Worm (Caenorhabditis elegans): ENCODE results near the gene Y75B8A.8.
"Not testable (repeated sequence)": the region's sequence is repeated elsewhere in the genome, so short reads cannot be mapped to it uniquely, and the experiment has no call there.

The Y75B8A.8 gene

DNA sequence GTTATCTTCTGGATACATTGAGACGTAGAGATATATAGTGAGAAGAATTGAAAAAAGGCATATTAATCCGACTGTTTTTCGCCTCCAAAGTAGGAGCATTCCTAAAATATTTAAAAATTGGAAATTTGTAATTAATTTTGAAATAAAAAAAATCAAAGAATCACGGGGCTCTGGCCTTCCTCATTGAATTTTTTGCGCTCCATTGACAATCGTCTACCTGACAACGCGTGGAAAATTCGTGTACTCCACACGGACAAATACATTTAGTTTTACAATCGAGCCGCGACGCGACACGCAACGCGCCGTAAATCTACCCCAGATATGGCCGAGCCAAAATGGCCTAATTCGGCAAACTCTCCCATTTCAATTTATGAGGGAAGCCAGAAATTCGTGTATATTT is 16.6 kb downstream of the Y75B8A.8 start, which contains the start of gene gly-11:
gly-11 (minus strand) TSS at position 101 of the 400 bp plus-strand sequence.
- not testable (repeated sequence) for TF ChIP-seq dao-5, W03F9.2, him-1 (tag; optimal IDR thresholded peaks at IDR 0.05)

- TF ChIP-seq W03F9.2 (tag; optimal IDR thresholded peaks at IDR 0.05) (no peak), him-1 (tag; optimal IDR thresholded peaks at IDR 0.05) (no peak), dao-5 (tag; optimal IDR thresholded peaks at IDR 0.05) (no peak)
These were observed 17.6 kb downstream of the Y75B8A.8 start for ce11 chrIII:12178121-12178520.

- TF ChIP-seq him-1 (tag; optimal IDR thresholded peaks at IDR 0.05) (no peak), dao-5 (tag; optimal IDR thresholded peaks at IDR 0.05) (no peak), W03F9.2 (tag; optimal IDR thresholded peaks at IDR 0.05) (no peak)
These were observed 22.4 kb downstream of the Y75B8A.8 start, which contains the start of gene Y75B8A.10 for ce11 chrIII:12182919-12183318. Gene Y75B8A.10, minus strand, starts transcription at chrIII:12183019.

- TF ChIP-seq dao-5 (tag; optimal IDR thresholded peaks at IDR 0.05) (no peak), him-1 (tag; optimal IDR thresholded peaks at IDR 0.05) (no peak), W03F9.2 (tag; optimal IDR thresholded peaks at IDR 0.05) (no peak)
These were observed 25.6 kb downstream of the Y75B8A.8 start, which contains the start of gene lury-1 for ce11 chrIII:12186111-12186510. Gene lury-1, plus strand, starts transcription at chrIII:12186411.

DNA sequence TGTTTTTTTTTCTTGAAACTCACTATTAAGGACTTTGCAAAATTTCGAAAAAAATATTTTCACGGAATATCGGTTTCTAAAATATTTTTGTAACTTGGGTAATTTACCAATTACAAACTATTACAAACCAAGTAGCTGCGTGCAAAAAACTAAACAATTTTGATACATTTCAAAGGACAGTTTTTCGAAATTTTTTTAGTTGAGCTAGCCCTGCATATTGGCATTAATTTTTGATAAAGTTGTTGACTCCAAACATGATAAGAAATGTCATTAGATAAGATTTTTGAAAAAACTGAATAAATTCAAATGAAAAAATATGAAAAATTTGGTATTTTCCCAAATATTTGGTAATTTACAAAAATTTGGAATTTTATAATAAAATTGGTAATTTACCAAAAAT is 27.7 kb downstream of the Y75B8A.8 start:
- TF ChIP-seq W03F9.2 (tag; optimal IDR thresholded peaks at IDR 0.05): no peak
- TF ChIP-seq him-1 (tag; optimal IDR thresholded peaks at IDR 0.05): no peak
- TF ChIP-seq dao-5 (tag; optimal IDR thresholded peaks at IDR 0.05): no peak

- TF ChIP-seq dao-5 (tag; optimal IDR thresholded peaks at IDR 0.05) (no peak), him-1 (tag; optimal IDR thresholded peaks at IDR 0.05) (no peak), W03F9.2 (tag; optimal IDR thresholded peaks at IDR 0.05) (no peak)
These were observed 33.6 kb downstream of the Y75B8A.8 start, which contains the start of gene Y75B8A.44 for ce11 chrIII:12194190-12194589. Gene Y75B8A.44, plus strand, starts transcription at chrIII:12194490.

- TF ChIP-seq W03F9.2 (tag; optimal IDR thresholded peaks at IDR 0.05): no peak
- TF ChIP-seq him-1 (tag; optimal IDR thresholded peaks at IDR 0.05): no peak
- TF ChIP-seq dao-5 (tag; optimal IDR thresholded peaks at IDR 0.05): no peak
These were observed 35.4 kb downstream of the Y75B8A.8 start for ce11 chrIII:12195991-12196390.

DNA sequence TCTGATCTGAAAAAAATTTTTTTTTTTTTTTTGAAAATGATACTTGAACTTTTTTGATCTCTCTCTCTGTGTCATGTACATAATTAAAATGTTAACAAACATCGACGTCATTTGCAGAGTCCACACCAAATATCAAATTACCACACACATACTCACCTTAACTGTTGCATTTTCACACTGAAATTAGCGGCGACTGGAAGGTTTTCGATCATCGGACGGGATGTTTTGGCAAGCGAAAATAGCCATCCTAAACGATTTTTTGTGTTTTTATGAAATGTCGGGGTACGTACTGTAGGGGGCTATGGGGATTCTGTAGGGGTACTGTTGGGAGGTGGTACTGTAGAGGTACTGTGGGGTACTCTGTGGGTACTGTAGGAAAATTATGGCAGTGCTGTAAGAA is 37.6 kb downstream of the Y75B8A.8 start:
- no peak for TF ChIP-seq dao-5 (tag; optimal IDR thresholded peaks at IDR 0.05)
- TF ChIP-seq him-1 (tag; optimal IDR thresholded peaks at IDR 0.05): no peak
- no peak for TF ChIP-seq W03F9.2 (tag; optimal IDR thresholded peaks at IDR 0.05)

DNA sequence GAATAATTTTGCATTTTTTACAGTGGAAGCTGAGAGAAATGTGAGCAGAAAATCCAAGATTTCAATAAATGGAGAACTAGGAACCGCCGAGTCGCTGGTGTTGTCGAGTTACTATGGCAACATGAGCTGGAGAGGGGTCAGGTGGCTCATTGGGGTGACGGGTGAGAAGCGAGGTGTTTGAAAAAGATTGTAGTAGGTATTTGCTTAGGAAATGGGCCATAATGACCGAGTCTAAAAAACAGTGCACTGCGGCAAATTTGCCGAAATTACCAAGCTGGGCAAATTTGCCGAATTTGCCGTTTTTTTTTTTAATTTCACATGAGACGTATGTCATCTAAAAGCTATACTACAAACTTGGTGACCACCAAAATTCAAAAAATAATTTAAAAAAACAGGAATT is 41.9 kb downstream of the Y75B8A.8 start, which contains the start of gene osm-12:
osm-12 (minus strand) TSS at position 101 of the 400 bp plus-strand sequence.
- TF ChIP-seq W03F9.2 (tag; optimal IDR thresholded peaks at IDR 0.05): no peak
- no peak for TF ChIP-seq him-1 (tag; optimal IDR thresholded peaks at IDR 0.05)
- TF ChIP-seq dao-5 (tag; optimal IDR thresholded peaks at IDR 0.05): no peak

DNA sequence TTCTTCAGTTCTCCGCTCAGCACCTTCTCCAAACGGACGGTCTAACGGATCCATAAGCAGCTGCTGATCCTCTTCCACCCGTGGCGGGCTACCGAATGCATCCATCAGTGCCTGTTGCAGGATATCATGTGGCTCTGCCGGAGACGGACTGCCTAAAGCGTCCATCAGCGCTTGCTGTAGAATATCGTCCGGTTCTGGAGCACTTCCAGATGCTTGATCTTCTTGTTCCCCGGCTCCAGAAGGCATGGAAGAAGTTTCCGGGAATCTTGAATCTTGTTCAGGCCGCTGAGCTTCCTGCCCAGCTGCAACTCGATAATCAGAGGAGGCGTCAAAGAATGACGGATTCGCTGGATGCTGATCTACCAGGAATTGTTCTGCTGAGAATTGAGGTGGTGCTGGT is 44.7 kb downstream of the Y75B8A.8 start:
- no peak for TF ChIP-seq W03F9.2 (tag; optimal IDR thresholded peaks at IDR 0.05)

ce11 chrIII:12207574-12207973 is 47.0 kb downstream of the Y75B8A.8 start:
- TF ChIP-seq W03F9.2 (tag; optimal IDR thresholded peaks at IDR 0.05) (no peak), him-1 (tag; optimal IDR thresholded peaks at IDR 0.05) (no peak), dao-5 (tag; optimal IDR thresholded peaks at IDR 0.05) (no peak)

DNA sequence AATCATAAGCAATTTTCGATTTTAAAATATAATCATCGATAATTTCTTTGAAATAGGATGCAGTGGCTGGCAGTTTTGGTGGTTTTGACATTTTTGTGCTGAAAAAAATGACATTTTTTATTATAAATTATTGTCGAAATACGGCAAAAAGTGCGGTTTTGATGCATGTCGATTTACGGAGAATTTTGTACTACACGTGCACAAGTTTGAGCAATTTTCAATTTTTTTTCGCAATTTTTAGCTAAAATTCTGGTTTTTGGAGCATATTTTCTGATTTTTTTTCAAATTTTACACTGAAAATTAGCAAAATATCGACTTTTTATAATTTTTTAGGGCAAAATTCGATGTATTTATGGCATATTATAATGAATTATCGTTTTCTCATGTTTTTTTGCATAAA is 55.0 kb downstream of the Y75B8A.8 start, which contains the start of gene Y75B8A.13:
Y75B8A.13 (minus strand) TSS at position 101 of the 400 bp plus-strand sequence.
- TF ChIP-seq dao-5 (tag; optimal IDR thresholded peaks at IDR 0.05) (no peak), W03F9.2 (tag; optimal IDR thresholded peaks at IDR 0.05) (no peak), him-1 (tag; optimal IDR thresholded peaks at IDR 0.05) (no peak)

DNA sequence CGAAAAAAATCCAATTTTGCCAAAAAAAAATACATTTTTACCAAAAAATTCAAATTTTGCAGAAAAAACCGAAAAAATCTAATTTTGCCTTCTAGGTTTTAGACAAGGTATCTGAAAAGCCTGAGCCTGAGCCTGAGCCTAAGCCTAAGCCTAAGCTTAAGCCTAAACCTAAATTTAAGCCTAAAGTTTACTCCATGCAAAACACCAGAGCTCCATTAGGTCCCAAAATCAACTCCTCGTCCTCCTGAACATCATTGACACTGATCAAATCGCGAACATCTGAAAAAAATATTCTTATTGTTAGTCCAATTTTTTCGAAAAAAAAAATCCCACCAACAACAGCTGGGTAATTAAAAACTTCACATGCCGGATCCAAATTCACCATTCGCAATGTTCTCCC is 57.5 kb downstream of the Y75B8A.8 start:
- TF ChIP-seq dao-5 (tag; optimal IDR thresholded peaks at IDR 0.05) (no peak), W03F9.2 (tag; optimal IDR thresholded peaks at IDR 0.05) (no peak), him-1 (tag; optimal IDR thresholded peaks at IDR 0.05) (no peak)

DNA sequence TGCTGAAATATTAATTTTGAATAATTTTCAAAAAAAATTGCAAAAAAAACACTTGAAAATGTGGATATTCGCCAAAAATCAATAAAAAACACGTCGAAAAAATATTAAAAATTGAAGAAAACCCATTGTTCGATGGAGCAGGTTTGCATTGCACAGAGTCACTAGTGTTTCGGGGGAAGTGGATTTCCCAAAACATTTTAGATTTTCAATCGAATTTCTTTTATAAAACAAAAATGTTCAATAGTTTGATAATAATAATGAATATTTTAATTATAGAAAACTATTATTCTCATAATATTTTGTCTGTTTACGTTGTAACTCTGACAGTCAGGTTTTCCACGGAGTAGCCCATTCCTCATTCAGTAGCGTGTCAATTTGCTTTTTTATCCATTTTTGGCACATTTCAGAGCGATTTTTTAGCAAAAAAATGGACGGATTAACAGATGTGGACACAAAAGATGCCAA is 58.1 kb downstream of the Y75B8A.8 start, which contains the start of the genes gex-4 and gphr-1:
gex-4 (minus strand) TSS at position 2 of the 465 bp plus-strand sequence.
gphr-1 (plus strand) TSS at position 415 of the 465 bp plus-strand sequence.
- TF ChIP-seq W03F9.2 (tag; optimal IDR thresholded peaks at IDR 0.05) (peak; percentile 52), dao-5 (tag; optimal IDR thresholded peaks at IDR 0.05) (no peak)

- TF ChIP-seq W03F9.2 (tag; optimal IDR thresholded peaks at IDR 0.05) (no peak), dao-5 (tag; optimal IDR thresholded peaks at IDR 0.05) (no peak), him-1 (tag; optimal IDR thresholded peaks at IDR 0.05) (no peak)
These were observed 60.3 kb downstream of the Y75B8A.8 start for ce11 chrIII:12220820-12221219.
